Worm (Caenorhabditis elegans): Measurements from ENCODE around the gene cdh-8.

DNA sequence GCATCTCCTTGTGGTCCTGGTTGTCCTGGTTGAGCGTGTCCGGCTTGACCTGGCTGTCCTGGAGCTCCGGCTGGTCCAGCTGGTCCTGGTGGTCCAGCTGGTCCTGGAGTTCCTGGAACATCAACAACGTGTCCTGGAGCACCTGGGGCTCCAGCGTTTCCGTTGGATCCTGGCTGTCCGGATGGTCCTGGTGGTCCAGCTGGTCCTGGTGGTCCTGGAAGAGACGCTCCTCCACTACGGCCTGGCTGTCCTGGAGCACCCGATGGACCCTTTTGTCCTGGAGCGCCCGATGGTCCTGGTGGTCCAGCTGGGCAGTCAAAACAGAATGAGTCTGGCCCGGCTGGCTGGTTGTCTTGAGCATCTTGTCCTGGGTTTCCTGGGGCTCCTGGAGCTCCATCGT, 14.0 kb upstream of the cdh-8 start:
- TF ChIP-seq scrt-1 (GFP tag; IDR thresholded peaks at IDR 0.05), result no peak
- TF ChIP-seq sea-1 (GFP tag; conservative IDR thresholded peaks at IDR 0.05), result no peak
- no peak for TF ChIP-seq tra-4 (tag; optimal IDR thresholded peaks at IDR 0.05)
- TF ChIP-seq ama-1 (optimal IDR thresholded peaks at IDR 0.05), result no peak
- no peak for TF ChIP-seq ceh-36 (tag; optimal IDR thresholded peaks at IDR 0.05)
- TF ChIP-seq tbx-37 (GFP tag; conservative IDR thresholded peaks at IDR 0.05), result no peak
- TF ChIP-seq aly-1 (tag; optimal IDR thresholded peaks at IDR 0.05), result no peak
- no peak for TF ChIP-seq flt-1 (GFP tag; IDR thresholded peaks at IDR 0.05)
- no peak for TF ChIP-seq ceh-13 (GFP tag; optimal IDR thresholded peaks at IDR 0.05)
- TF ChIP-seq hmbx-1 (tag; optimal IDR thresholded peaks at IDR 0.05), result no peak
- no peak for TF ChIP-seq hmg-4 (GFP tag; optimal IDR thresholded peaks at IDR 0.05)
